Worm (Caenorhabditis elegans) whole organism, L1 larva: Measurements from ENCODE around the gene elo-6.

Experiments used
- ama-1 ChIP-seq: fragments of 150-350 bp; optimal IDR thresholded peaks from 2 replicates; lab custom pipeline; 2014
- lin-39 ChIP-seq: fragments of 150-350 bp; optimal IDR thresholded peaks from 2 replicates; lab custom pipeline; 2014; ENCODE audit warnings: missing biosample characterization, missing genetic modification reagents, missing genetic modification characterization
- mdl-1 ChIP-seq, 2 experiments: fragments of 150-350 bp; optimal IDR thresholded peaks; 2 replicates each; lab custom pipeline; 2014 to 2017; ENCODE audit warnings: missing biosample characterization in 2 of 2, missing genetic modification characterization in 2 of 2, inconsistent platforms in 1 of 2
- nhr-28 ChIP-seq: fragments of 150-350 bp; optimal IDR thresholded peaks from 2 replicates; lab custom pipeline; 2014; ENCODE audit warnings: missing biosample characterization, missing genetic modification characterization
- rnt-1 ChIP-seq: sonication (generic microtip); optimal IDR thresholded peaks from 2 replicates; lab custom pipeline; 2016; ENCODE audit warnings: mild to moderate bottlenecking, missing genetic modification characterization, moderate library complexity, missing compliant biosample characterization
- snpc-4 ChIP-seq: fragments of 150-350 bp; optimal IDR thresholded peaks from 2 replicates; lab custom pipeline; 2014; ENCODE audit warnings: missing biosample characterization, missing genetic modification characterization

DNA sequence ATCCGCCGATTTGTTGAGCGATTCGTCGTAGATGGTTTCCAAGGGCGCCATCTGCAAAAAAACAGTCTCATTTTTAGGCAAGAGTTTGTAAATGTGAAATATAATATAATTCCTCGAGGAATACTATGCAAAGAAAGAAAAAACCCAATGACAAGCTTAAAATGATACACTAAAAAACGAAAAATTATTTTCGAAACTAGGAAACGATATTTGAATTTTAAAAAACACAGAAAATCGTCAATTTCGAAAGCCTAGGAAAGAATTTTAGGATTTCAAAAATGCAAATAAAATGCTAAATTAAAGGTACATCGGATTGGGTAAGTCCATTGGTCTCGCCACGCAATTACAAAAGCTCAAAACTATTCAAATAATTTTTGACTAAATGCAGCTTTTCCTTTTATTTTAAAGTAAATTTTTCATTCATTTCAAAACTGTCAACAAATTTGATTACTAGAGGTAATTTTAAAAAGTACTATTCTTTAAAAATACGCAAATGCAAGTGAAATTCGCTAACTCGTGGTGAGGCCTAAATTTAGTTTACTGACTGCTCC is 3.2 kb upstream of the elo-6 start, which contains the start of the genes htp-1 and ZK616.5:
- no peak for TF ChIP-seq lin-39 (tag; lab: Kevin White, UChicago)
- no peak for TF ChIP-seq ama-1 (lab: Kevin White, UChicago)
- TF ChIP-seq snpc-4 (tag; lab: Kevin White, UChicago), result no peak
- TF ChIP-seq rnt-1, result no peak
- TF ChIP-seq mdl-1 (tag; optimal IDR thresholded peaks at IDR 0.05; lab: Kevin White, UChicago), result no peak
- TF ChIP-seq nhr-28 (tag; lab: Kevin White, UChicago), result no peak
